Fruit fly (Drosophila melanogaster) whole organism, embryonic: ENCODE data around the gene dgt1.
A peak's percentile ranks its signal among the peaks of the same experiment; 100 is the strongest.

Experiments
- Adf1 ChIP-seq: fragments of 200-800 bp; sonication (Bioruptor generic); IDR thresholded peaks from 2 replicates; pipeline ENCODE4 v1.3.6; 2022; ENCODE audit warnings: missing biosample characterization, missing genetic modification characterization
- Blimp-1 ChIP-seq: fragments of 200-800 bp; sonication (Bioruptor generic); optimal IDR thresholded peaks from 3 replicates; lab custom pipeline; 2018; ENCODE audit warnings: missing biosample characterization, missing genetic modification characterization, mild to moderate bottlenecking, moderate library complexity, missing genetic modification reagents
- CG10959 ChIP-seq: fragments of 200-800 bp; sonication (Bioruptor generic); IDR thresholded peaks from 2 replicates; pipeline ENCODE4 v1.3.6; 2022; ENCODE audit warnings: missing biosample characterization, missing genetic modification characterization
- CG11695 ChIP-seq: fragments of 200-800 bp; sonication (Bioruptor generic); IDR thresholded peaks from 3 replicates; pipeline ENCODE4 v1.3.6; 2022; ENCODE audit warnings: missing biosample characterization, missing genetic modification characterization
- CG11723 ChIP-seq: fragments of 200-800 bp; sonication (Bioruptor generic); optimal IDR thresholded peaks from 2 replicates; lab custom pipeline; 2017; ENCODE audit warnings: missing biosample characterization, mild to moderate bottlenecking, missing genetic modification characterization
- CG13296 ChIP-seq: fragments of 200-800 bp; sonication (Bioruptor generic); optimal IDR thresholded peaks from 3 replicates; lab custom pipeline; 2018; ENCODE audit warnings: missing biosample characterization, mild to moderate bottlenecking, missing genetic modification characterization
- CG14050 ChIP-seq: fragments of 200-800 bp; sonication (Bioruptor generic); IDR thresholded peaks from 3 replicates; pipeline ENCODE4 v1.3.6; 2022; ENCODE audit warnings: missing biosample characterization, missing genetic modification characterization
- CG15514 ChIP-seq: fragments of 200-800 bp; sonication (Bioruptor generic); optimal IDR thresholded peaks from 3 replicates; lab custom pipeline; 2017; ENCODE audit warnings: missing biosample characterization, missing genetic modification characterization, mild to moderate bottlenecking, moderate library complexity, missing genetic modification reagents
- CG16813 ChIP-seq: fragments of 200-800 bp; sonication (Bioruptor generic); IDR thresholded peaks from 3 replicates; pipeline ENCODE4 v1.3.6; 2022; ENCODE audit warnings: missing biosample characterization, missing genetic modification characterization; ENCODE audit not compliant: partially characterized antibody
- CG17359 ChIP-seq: fragments of 200-800 bp; sonication (Bioruptor generic); optimal IDR thresholded peaks from 3 replicates; lab custom pipeline; 2018; ENCODE audit warnings: missing biosample characterization, mild to moderate bottlenecking, missing genetic modification characterization, moderate library complexity
- CG31441 ChIP-seq: fragments of 200-800 bp; sonication (Bioruptor generic); IDR thresholded peaks from 2 replicates; pipeline ENCODE4 v1.3.6; 2022; ENCODE audit warnings: missing biosample characterization, missing genetic modification characterization
- CG43689 ChIP-seq: fragments of 200-800 bp; sonication (Bioruptor generic); IDR thresholded peaks from 2 replicates; pipeline ENCODE4 v1.3.6; 2022; ENCODE audit warnings: missing biosample characterization, missing genetic modification characterization
- CG7745 ChIP-seq: fragments of 200-800 bp; sonication (Bioruptor generic); optimal IDR thresholded peaks from 2 replicates; lab custom pipeline; 2018; ENCODE audit warnings: missing biosample characterization, mild to moderate bottlenecking, missing genetic modification characterization, moderate library complexity
- CG8765 ChIP-seq: fragments of 200-800 bp; sonication (Bioruptor generic); IDR thresholded peaks from 2 replicates; pipeline ENCODE4 v1.3.6; 2022; ENCODE audit warnings: missing biosample characterization, missing genetic modification characterization
- CG9876 ChIP-seq: fragments of 200-800 bp; sonication (Bioruptor generic); optimal IDR thresholded peaks from 2 replicates; lab custom pipeline; 2016; ENCODE audit warnings: missing biosample characterization, missing genetic modification characterization
- Dip3 ChIP-seq: fragments of 200-800 bp; sonication (Bioruptor generic); optimal IDR thresholded peaks from 3 replicates; lab custom pipeline; 2016; ENCODE audit warnings: missing biosample characterization, missing genetic modification characterization
- Ets65A ChIP-seq: fragments of 200-800 bp; sonication (Bioruptor generic); peaks from one replicate; lab custom pipeline; 2016; ENCODE audit warnings: missing biosample characterization, missing genetic modification characterization
- HLH3B ChIP-seq: fragments of 200-800 bp; sonication (Bioruptor generic); IDR thresholded peaks from 2 replicates; pipeline ENCODE4 v1.3.6; 2022; ENCODE audit warnings: missing biosample characterization, missing genetic modification characterization
- Nf-YC ChIP-seq: fragments of 200-800 bp; optimal IDR thresholded peaks from 3 replicates; lab custom pipeline; 2019; ENCODE audit warnings: missing biosample characterization, mild to moderate bottlenecking, missing genetic modification characterization, moderate library complexity
- Pdp1 ChIP-seq, 2 experiments: fragments of 200-800 bp; sonication (Bioruptor generic); optimal IDR thresholded peaks; 3 replicates each; lab custom pipeline; 2016; ENCODE audit warnings: missing biosample characterization in 2 of 2, missing genetic modification characterization in 2 of 2, mild to moderate bottlenecking in 1 of 2, moderate library complexity in 1 of 2
- Ptx1 ChIP-seq: fragments of 200-800 bp; sonication (Bioruptor generic); IDR thresholded peaks from 2 replicates; pipeline ENCODE4 v1.3.6; 2022; ENCODE audit warnings: missing biosample characterization, missing genetic modification characterization
- Sry-β ChIP-seq: fragments of 200-800 bp; sonication (Bioruptor generic); optimal IDR thresholded peaks from 2 replicates; lab custom pipeline; 2018; ENCODE audit warnings: missing biosample characterization, mild to moderate bottlenecking, missing genetic modification characterization, moderate library complexity
- abd-A ChIP-seq: fragments of 200-800 bp; sonication (Bioruptor generic); optimal IDR thresholded peaks from 3 replicates; lab custom pipeline; 2019; ENCODE audit warnings: missing biosample characterization, mild to moderate bottlenecking, missing genetic modification characterization, moderate library complexity
- amos ChIP-seq: fragments of 200-800 bp; sonication (Bioruptor generic); IDR thresholded peaks from 2 replicates; pipeline ENCODE4 v1.3.6; 2022; ENCODE audit warnings: missing biosample characterization, missing genetic modification characterization; ENCODE audit not compliant: partially characterized antibody
- ase ChIP-seq: fragments of 200-800 bp; sonication (Bioruptor generic); IDR thresholded peaks from 3 replicates; pipeline ENCODE4 v1.3.6; 2022; ENCODE audit warnings: missing biosample characterization, missing genetic modification characterization
- croc ChIP-seq: fragments of 200-800 bp; sonication (Bioruptor generic); conservative IDR thresholded peaks from 3 replicates; pipeline ENCODE4 v1.3.6; 2022; ENCODE audit warnings: missing biosample characterization, missing genetic modification characterization
- en ChIP-seq: fragments of 200-800 bp; sonication (Bioruptor generic); optimal IDR thresholded peaks from 2 replicates; lab custom pipeline; 2016; ENCODE audit warnings: missing biosample characterization, missing genetic modification characterization
- gcm2 ChIP-seq: fragments of 200-800 bp; sonication (Bioruptor generic); optimal IDR thresholded peaks from 2 replicates; lab custom pipeline; 2016; ENCODE audit warnings: missing biosample characterization, missing genetic modification characterization
- gsb-n ChIP-seq: fragments of 200-800 bp; sonication (Bioruptor generic); optimal IDR thresholded peaks from 3 replicates; lab custom pipeline; 2018; ENCODE audit warnings: missing biosample characterization, mild to moderate bottlenecking, missing genetic modification characterization
- kni ChIP-seq: fragments of 200-800 bp; sonication (Bioruptor generic); optimal IDR thresholded peaks from 3 replicates; lab custom pipeline; 2017; ENCODE audit warnings: mild to moderate bottlenecking, missing biosample characterization, missing genetic modification reagents, missing genetic modification characterization
- mld ChIP-seq: fragments of 200-800 bp; sonication (Bioruptor generic); IDR thresholded peaks from 3 replicates; pipeline ENCODE4 v1.3.6; 2022; ENCODE audit warnings: missing biosample characterization, missing genetic modification characterization; ENCODE audit not compliant: partially characterized antibody
- nom ChIP-seq: fragments of 200-800 bp; sonication (Bioruptor generic); optimal IDR thresholded peaks from 2 replicates; lab custom pipeline; 2017; ENCODE audit warnings: missing biosample characterization, missing genetic modification characterization, mild to moderate bottlenecking, moderate library complexity, missing genetic modification reagents
- oc ChIP-seq: fragments of 200-800 bp; sonication (Bioruptor generic); optimal IDR thresholded peaks from 2 replicates; lab custom pipeline; 2018; ENCODE audit warnings: missing biosample characterization, mild to moderate bottlenecking, missing genetic modification characterization, moderate library complexity
- org-1 ChIP-seq: fragments of 200-800 bp; sonication (Bioruptor generic); optimal IDR thresholded peaks from 2 replicates; lab custom pipeline; 2017; ENCODE audit warnings: missing biosample characterization, missing genetic modification characterization
- otp ChIP-seq: fragments of 200-800 bp; sonication (Bioruptor generic); IDR thresholded peaks from 3 replicates; pipeline ENCODE4, ENCODE4 v1.3.6; 2022; ENCODE audit warnings: missing biosample characterization, missing genetic modification characterization
- pan ChIP-seq, 4 experiments: fragments of >200 bp in 3 of 4; fragments of 200-800 bp in 1 of 4; sonication (Bioruptor generic) in 1 of 4; optimal IDR thresholded peaks in 3 of 4; IDR thresholded peaks in 1 of 4; 2 replicates each; pipeline versions ENCODE4 v1.3.6 to Lab custom; 2017 to 2022; ENCODE audit warnings: missing biosample characterization in 2 of 4, missing genetic modification characterization in 2 of 4, mixed read lengths in 1 of 4
- pb ChIP-seq: fragments of 200-800 bp; sonication (Bioruptor generic); optimal IDR thresholded peaks from 3 replicates; lab custom pipeline; 2016; ENCODE audit warnings: missing biosample characterization, missing genetic modification characterization
- salm ChIP-seq: fragments of 200-800 bp; sonication (Bioruptor generic); optimal IDR thresholded peaks from 2 replicates; lab custom pipeline; 2018; ENCODE audit warnings: missing biosample characterization, mild to moderate bottlenecking, missing genetic modification characterization
- sens ChIP-seq: fragments of 200-800 bp; sonication (Bioruptor generic); peaks from one replicate; lab custom pipeline; 2016; ENCODE audit warnings: missing biosample characterization, missing genetic modification characterization
- sisA ChIP-seq: fragments of 200-800 bp; sonication (Bioruptor generic); IDR thresholded peaks from 2 replicates; pipeline ENCODE4 v1.3.6; 2022; ENCODE audit warnings: missing biosample characterization, missing genetic modification characterization
- sqz ChIP-seq: fragments of 200-800 bp; sonication (Bioruptor generic); optimal IDR thresholded peaks from 3 replicates; lab custom pipeline; 2018; ENCODE audit warnings: missing biosample characterization, mild to moderate bottlenecking, missing genetic modification characterization
- ssp ChIP-seq: fragments of 200-800 bp; sonication (Bioruptor generic); IDR thresholded peaks from 2 replicates; pipeline ENCODE4 v1.3.6; 2022; ENCODE audit warnings: missing biosample characterization, missing genetic modification characterization
- stc ChIP-seq: fragments of 200-800 bp; sonication (Bioruptor generic); IDR thresholded peaks from 2 replicates; pipeline ENCODE4 v1.3.6; 2022; ENCODE audit warnings: missing biosample characterization, missing genetic modification characterization
- tap ChIP-seq: fragments of 200-800 bp; optimal IDR thresholded peaks from 3 replicates; lab custom pipeline; 2019; ENCODE audit warnings: missing biosample characterization, mild to moderate bottlenecking, missing genetic modification characterization, moderate library complexity
- toy ChIP-seq: fragments of 200-800 bp; sonication (Bioruptor generic); IDR thresholded peaks from 2 replicates; pipeline ENCODE4 v1.3.6; 2022; ENCODE audit warnings: missing biosample characterization, missing genetic modification characterization
- unc-4 ChIP-seq: fragments of 200-800 bp; sonication (Bioruptor generic); IDR thresholded peaks from 2 replicates; pipeline ENCODE4 v1.3.6; 2022; ENCODE audit warnings: missing biosample characterization, missing genetic modification characterization; ENCODE audit not compliant: partially characterized antibody
- vvl ChIP-seq: fragments of 200-800 bp; sonication (Bioruptor generic); IDR thresholded peaks from 2 replicates; pipeline ENCODE4 v1.3.6; 2022; ENCODE audit warnings: missing biosample characterization, missing genetic modification characterization
- zf30C ChIP-seq: fragments of 200-800 bp; sonication (Bioruptor generic); optimal IDR thresholded peaks from 3 replicates; lab custom pipeline; 2018; ENCODE audit warnings: missing biosample characterization, mild to moderate bottlenecking, missing genetic modification characterization

The dgt1 gene

dm6 chr3R:29894393-29894792 lies 37.1 kb upstream of the dgt1 start (continued):
- peak; percentile 76 for TF ChIP-seq CG31441

- TF ChIP-seq kni (GFP tag; lab: Kevin White, UChicago) = peak; percentile 49
- TF ChIP-seq vvl (GFP tag; lab: Robert Waterston, UW) = peak; percentile 65; the same call in 1 of the 2 replicates
- TF ChIP-seq Blimp-1 (GFP tag; lab: Kevin White, UChicago) = peak; percentile 97
- TF ChIP-seq gsb-n (tag; lab: Kevin White, UChicago) = peak; percentile 37
- TF ChIP-seq CG43689 = no peak
- TF ChIP-seq Nf-YC = no peak
- peak; percentile 74 for TF ChIP-seq Ets65A (GFP tag; lab: Kevin White, UChicago)
Measured at dm6 chr3R:29893030-29893429, 35.7 kb upstream of the dgt1 start.

- TF ChIP-seq CG10959 (GFP tag; lab: Robert Waterston, UW) = no peak
- TF ChIP-seq Adf1 (GFP tag; lab: Robert Waterston, UW) = no peak
- TF ChIP-seq nom (GFP tag; lab: Kevin White, UChicago) = no peak
- no peak for TF ChIP-seq abd-A (tag; lab: Kevin White, UChicago)
- TF ChIP-seq HLH3B = no peak
- peak; percentile 61 for TF ChIP-seq sens (GFP tag; lab: Kevin White, UChicago)
- no peak for TF ChIP-seq amos
- TF ChIP-seq CG8765 (GFP tag; lab: Robert Waterston, UW) = no peak
- no peak for TF ChIP-seq CG11695 (GFP tag; lab: Robert Waterston, UW)
- TF ChIP-seq CG16813 (GFP tag; lab: Robert Waterston, UW) = no peak
- TF ChIP-seq toy (GFP tag; lab: Robert Waterston, UW) = 0 out of 2 replicates have a peak, but pooled peaks have one; percentile 44
- TF ChIP-seq ssp (GFP tag; lab: Robert Waterston, UW) = no peak
- TF ChIP-seq CG17359 (tag; lab: Kevin White, UChicago) = peak; percentile 12
- TF ChIP-seq sisA = no peak
- no peak for TF ChIP-seq salm
- 0 out of 3 replicates have a peak, but pooled peaks have one; percentile 27 for TF ChIP-seq otp
- TF ChIP-seq mld (GFP tag; lab: Robert Waterston, UW) = no peak
- TF ChIP-seq CG13296 (GFP tag; lab: Kevin White, UChicago) = peak; percentile 49
- TF ChIP-seq zf30C (GFP tag; lab: Kevin White, UChicago) = no peak
- TF ChIP-seq CG15514 (GFP tag; lab: Kevin White, UChicago) = peak; percentile 42
- no peak for TF ChIP-seq CG14050
- TF ChIP-seq pan (optimal IDR thresholded peaks at IDR 0.05; lab: Kevin White, UChicago) = no peak
- no peak for TF ChIP-seq pan (GFP tag; optimal IDR thresholded peaks at IDR 0.05 in 1 of 2, IDR thresholded peaks at IDR 0.05 in 1 of 2)
- no peak for TF ChIP-seq pb (GFP tag; lab: Kevin White, UChicago)
- peak; percentile 22 for TF ChIP-seq CG11723 (GFP tag; lab: Kevin White, UChicago)
- no peak for TF ChIP-seq croc (GFP tag; lab: Robert Waterston, UW)
- TF ChIP-seq CG7745 (tag; lab: Kevin White, UChicago) = no peak
- no peak for TF ChIP-seq oc (tag; lab: Kevin White, UChicago)
- TF ChIP-seq ase (GFP tag; lab: Robert Waterston, UW) = no peak
- TF ChIP-seq sqz (GFP tag; lab: Kevin White, UChicago) = no peak
- peak in 1 of 2 experiments; percentile 20 for TF ChIP-seq Pdp1 (GFP tag; optimal IDR thresholded peaks at IDR 0.05; lab: Kevin White, UChicago)
- peak; percentile 44 for TF ChIP-seq org-1 (GFP tag; lab: Kevin White, UChicago)
- TF ChIP-seq Ptx1 (GFP tag; lab: Robert Waterston, UW) = no peak
- no peak for TF ChIP-seq Dip3 (GFP tag; lab: Kevin White, UChicago)
- no peak for TF ChIP-seq CG9876 (GFP tag; lab: Kevin White, UChicago)
- no peak for TF ChIP-seq Sry-β
- TF ChIP-seq gcm2 (GFP tag; lab: Kevin White, UChicago) = no peak
- no peak for TF ChIP-seq stc
- TF ChIP-seq en (GFP tag; lab: Kevin White, UChicago) = no peak
- TF ChIP-seq unc-4 (GFP tag; lab: Robert Waterston, UW) = no peak
- TF ChIP-seq CG31441 = no peak
- no peak for TF ChIP-seq tap (tag; lab: Kevin White, UChicago)
Measured at dm6 chr3R:29891183-29891582, 33.9 kb upstream of the dgt1 start.
